Fruit fly (Drosophila melanogaster): ENCODE measurements around the gene alphaTub67C.

DNA sequence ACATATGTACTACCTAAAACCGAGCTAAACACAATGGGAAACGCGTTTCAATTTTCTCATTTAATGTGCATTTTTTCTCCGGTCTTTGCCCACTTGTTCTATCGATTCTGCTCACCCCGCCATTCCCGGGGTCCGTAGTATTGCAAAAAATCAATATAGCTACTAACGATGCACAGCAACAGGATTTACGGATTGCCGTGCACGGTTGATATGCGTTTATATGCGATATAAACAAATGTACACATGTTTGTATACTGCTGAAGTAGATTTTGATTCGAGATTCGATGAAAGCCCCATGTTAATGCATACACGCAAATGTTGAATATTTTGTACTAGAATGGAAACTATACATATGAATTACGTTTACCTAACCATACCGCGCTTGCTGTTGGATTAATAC is 36.0 kb downstream of the alphaTub67C start:
- TF ChIP-seq usp (GFP tag; optimal IDR thresholded peaks at IDR 0.05) (no peak), Dll (optimal IDR thresholded peaks at IDR 0.05) (no peak), CG8478 (optimal IDR thresholded peaks at IDR 0.05) (no peak), EcR (GFP tag; optimal IDR thresholded peaks at IDR 0.05) (no peak)
